Fruit fly (Drosophila melanogaster): ENCODE results near the gene Drsl6.

The Drsl6 gene

DNA sequence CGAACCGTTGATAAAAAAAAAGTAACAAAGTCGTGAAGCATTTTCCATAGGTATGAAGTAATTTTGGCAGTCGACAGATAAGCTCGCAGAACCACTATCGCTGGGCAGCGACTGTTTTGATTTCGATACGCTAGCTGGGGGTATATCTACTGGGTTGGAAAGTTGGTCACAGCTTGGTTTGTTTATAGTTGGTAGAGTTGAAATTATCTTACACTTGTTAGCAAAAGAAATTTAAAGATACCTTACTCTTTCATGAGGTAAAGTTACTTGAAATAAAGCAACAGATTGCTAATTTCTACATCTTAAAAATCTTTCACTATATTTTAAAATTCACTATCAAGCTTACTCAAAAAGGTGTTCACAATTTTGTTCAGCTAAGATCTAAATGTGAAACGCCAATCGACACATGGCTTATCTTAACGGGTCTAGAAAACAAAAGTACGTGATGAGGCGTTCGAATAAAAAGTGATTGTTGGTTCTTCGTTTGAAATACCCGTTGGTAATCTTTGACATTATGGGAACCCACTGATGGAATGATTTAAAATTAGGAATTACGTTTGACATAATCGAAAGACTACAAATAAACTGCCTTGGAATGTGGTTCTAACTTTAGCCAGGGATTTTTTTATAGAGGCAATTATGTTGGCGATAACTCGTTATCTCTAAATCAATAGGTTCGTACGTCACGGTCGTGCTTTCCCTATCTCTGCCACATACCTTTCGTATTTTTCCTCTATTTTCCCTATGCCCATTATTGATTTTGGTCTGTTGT lies 14.5 kb upstream of the Drsl6 start (continued):
- TF ChIP-seq CG18599 (GFP tag; optimal IDR thresholded peaks at IDR 0.05) (peak; percentile 43), disco-r (GFP tag; optimal IDR thresholded peaks at IDR 0.05) (no peak), pnt (GFP tag; optimal IDR thresholded peaks at IDR 0.05) (no peak), Meics (GFP tag; optimal IDR thresholded peaks at IDR 0.05) (peak; percentile 40), slbo (GFP tag; IDR thresholded peaks at IDR 0.05) (0 out of 2 replicates have a peak, but pooled peaks have one; percentile 26), Asciz (GFP tag; optimal IDR thresholded peaks at IDR 0.05) (no peak), bsh (GFP tag; optimal IDR thresholded peaks at IDR 0.05) (no peak), CoRest (tag; optimal IDR thresholded peaks at IDR 0.05) (peak; percentile 12), CHES-1-like (GFP tag; optimal IDR thresholded peaks at IDR 0.05) (no peak), CG7786 (GFP tag; optimal IDR thresholded peaks at IDR 0.05) (peak; percentile 6), Dip2 (GFP tag; IDR thresholded peaks at IDR 0.05) (no peak), prd (optimal IDR thresholded peaks at IDR 0.05) (no peak), prd (GFP tag; IDR thresholded peaks at IDR 0.05) (no peak), cas (GFP tag; IDR thresholded peaks at IDR 0.05) (no peak), C15 (GFP tag; IDR thresholded peaks at IDR 0.05) (no peak), Chrac-16 (GFP tag; optimal IDR thresholded peaks at IDR 0.05) (no peak), CG1602 (GFP tag; optimal IDR thresholded peaks at IDR 0.05) (no peak), CG15073 (GFP tag; optimal IDR thresholded peaks at IDR 0.05) (no peak), ind (GFP tag; optimal IDR thresholded peaks at IDR 0.05) (no peak), wdn (GFP tag; IDR thresholded peaks at IDR 0.05) (0 out of 2 replicates have a peak, but pooled peaks have one; percentile 9), CG14667 (GFP tag; IDR thresholded peaks at IDR 0.05) (no peak), tin (GFP tag; optimal IDR thresholded peaks at IDR 0.05) (no peak), sens-2 (GFP tag; IDR thresholded peaks at IDR 0.05) (peak; percentile 50; the same call in 1 of the 2 replicates), CG1233 (GFP tag; optimal IDR thresholded peaks at IDR 0.05) (peak; percentile 1), shn (GFP tag; optimal IDR thresholded peaks at IDR 0.05) (peak; percentile 21), Ssrp (tag; optimal IDR thresholded peaks at IDR 0.05) (no peak), H15 (GFP tag; IDR thresholded peaks at IDR 0.05) (no peak), vfl (GFP tag; optimal IDR thresholded peaks at IDR 0.05) (no peak), MBD-R2 (GFP tag; IDR thresholded peaks at IDR 0.05) (no peak), Bteb2 (GFP tag; optimal IDR thresholded peaks at IDR 0.05) (no peak), h (optimal IDR thresholded peaks at IDR 0.05) (no peak), NfI (GFP tag; optimal IDR thresholded peaks at IDR 0.05) (peak; percentile 6), cato (GFP tag; optimal IDR thresholded peaks at IDR 0.05; ENCODE audit: borderline replicate concordance) (no peak), ken (GFP tag; IDR thresholded peaks at IDR 0.05) (0 out of 3 replicates have a peak, but pooled peaks have one; percentile 38), Camta (GFP tag; optimal IDR thresholded peaks at IDR 0.05) (no peak), CG17328 (GFP tag; IDR thresholded peaks at IDR 0.05) (no peak), nau (GFP tag; optimal IDR thresholded peaks at IDR 0.05) (no peak), Vsx1 (GFP tag; optimal IDR thresholded peaks at IDR 0.05) (peak; percentile 62), Mes4 (GFP tag; optimal IDR thresholded peaks at IDR 0.05) (no peak), hth (optimal IDR thresholded peaks at IDR 0.05) (no peak), sug (tag; optimal IDR thresholded peaks at IDR 0.05) (peak; percentile 63), btn (GFP tag; optimal IDR thresholded peaks at IDR 0.05) (no peak), CG12769 (tag; optimal IDR thresholded peaks at IDR 0.05) (peak; percentile 10), Sox100B (GFP tag; optimal IDR thresholded peaks at IDR 0.05) (peak; percentile 10), NC2α (GFP tag; optimal IDR thresholded peaks at IDR 0.05) (no peak), D19A (tag; optimal IDR thresholded peaks at IDR 0.05) (peak; percentile 71), CG15479 (GFP tag; optimal IDR thresholded peaks at IDR 0.05) (no peak), CG4404 (GFP tag; IDR thresholded peaks at IDR 0.05) (no peak), Dek (tag; optimal IDR thresholded peaks at IDR 0.05) (no peak), CG6272 (GFP tag; IDR thresholded peaks at IDR 0.05) (no peak), CG3163 (GFP tag; optimal IDR thresholded peaks at IDR 0.05) (no peak)

Data from whole organism, embryonic.